Fruit fly (Drosophila melanogaster) whole organism, embryonic: ENCODE measurements around the gene gdl.

Experiments used
- BtbVII ChIP-seq: fragments of 200-800 bp; sonication (Bioruptor generic); optimal IDR thresholded peaks from 3 replicates; lab custom pipeline; 2017; ENCODE audit warnings: missing biosample characterization, mild to moderate bottlenecking, missing genetic modification characterization
- CG1024 ChIP-seq: fragments of 200-800 bp; sonication (Bioruptor generic); IDR thresholded peaks from 2 replicates; pipeline ENCODE4 v1.3.6; 2022; ENCODE audit warnings: missing biosample characterization, missing genetic modification characterization
- CG10366 ChIP-seq: fragments of 200-800 bp; sonication (Bioruptor generic); IDR thresholded peaks from 2 replicates; pipeline ENCODE4 v1.3.6; 2022; ENCODE audit warnings: missing biosample characterization, missing genetic modification characterization
- CG11723 ChIP-seq: fragments of 200-800 bp; sonication (Bioruptor generic); optimal IDR thresholded peaks from 2 replicates; lab custom pipeline; 2017; ENCODE audit warnings: missing biosample characterization, mild to moderate bottlenecking, missing genetic modification characterization
- CG12236 ChIP-seq: fragments of 200-800 bp; sonication (Bioruptor generic); optimal IDR thresholded peaks from 2 replicates; lab custom pipeline; 2016; ENCODE audit warnings: missing biosample characterization, missing genetic modification characterization
- CG12391 ChIP-seq: fragments of 200-800 bp; sonication (Bioruptor generic); optimal IDR thresholded peaks from 3 replicates; lab custom pipeline; 2018; ENCODE audit warnings: missing biosample characterization, mild to moderate bottlenecking, missing genetic modification characterization, moderate library complexity
- CG12942 ChIP-seq: fragments of 200-800 bp; sonication (Bioruptor generic); optimal IDR thresholded peaks from 3 replicates; lab custom pipeline; 2016; ENCODE audit warnings: missing biosample characterization, missing genetic modification characterization
- CG13296 ChIP-seq: fragments of 200-800 bp; sonication (Bioruptor generic); optimal IDR thresholded peaks from 3 replicates; lab custom pipeline; 2018; ENCODE audit warnings: missing biosample characterization, mild to moderate bottlenecking, missing genetic modification characterization
- CG13624 ChIP-seq: fragments of 200-800 bp; sonication (Bioruptor generic); optimal IDR thresholded peaks from 2 replicates; lab custom pipeline; 2016; ENCODE audit warnings: missing biosample characterization, missing genetic modification characterization
- CG14667 ChIP-seq: fragments of 200-800 bp; sonication (Bioruptor generic); IDR thresholded peaks from 2 replicates; pipeline ENCODE4 v1.3.6; 2022; ENCODE audit warnings: missing biosample characterization, missing genetic modification characterization
- CG14710 ChIP-seq: fragments of 200-800 bp; sonication (Bioruptor generic); optimal IDR thresholded peaks from 3 replicates; lab custom pipeline; 2019; ENCODE audit warnings: missing biosample characterization, mild to moderate bottlenecking, missing genetic modification characterization, moderate library complexity
- CG14860 ChIP-seq: fragments of 200-800 bp; sonication (Bioruptor generic); IDR thresholded peaks from 3 replicates; pipeline ENCODE4 v1.3.6; 2022; ENCODE audit warnings: missing biosample characterization, missing genetic modification characterization; ENCODE audit not compliant: partially characterized antibody
- CG18619 ChIP-seq: fragments of 200-800 bp; sonication (Bioruptor generic); optimal IDR thresholded peaks from 3 replicates; lab custom pipeline; 2017; ENCODE audit warnings: missing biosample characterization, mild to moderate bottlenecking, missing genetic modification characterization
- CG34224 ChIP-seq: fragments of 200-800 bp; sonication (Bioruptor generic); IDR thresholded peaks from 3 replicates; pipeline ENCODE4 v1.3.6; 2022; ENCODE audit warnings: missing biosample characterization, missing genetic modification characterization; ENCODE audit not compliant: partially characterized antibody
- CG34422 ChIP-seq: fragments of 200-800 bp; sonication (Bioruptor generic); IDR thresholded peaks from 3 replicates; pipeline ENCODE4 v1.3.6; 2022; ENCODE audit warnings: missing biosample characterization, missing genetic modification characterization
- CG3838 ChIP-seq: fragments of 200-800 bp; sonication (Bioruptor generic); optimal IDR thresholded peaks from 3 replicates; lab custom pipeline; 2016; ENCODE audit warnings: missing biosample characterization, missing genetic modification characterization
- CG5245 ChIP-seq: fragments of 200-800 bp; sonication (Bioruptor generic); optimal IDR thresholded peaks from 3 replicates; lab custom pipeline; 2016; ENCODE audit warnings: missing biosample characterization, missing genetic modification characterization
- CG6272 ChIP-seq: fragments of 200-800 bp; sonication (Bioruptor generic); IDR thresholded peaks from 2 replicates; pipeline ENCODE4 v1.3.6; 2022; ENCODE audit warnings: missing biosample characterization, missing genetic modification characterization
- CG6683 ChIP-seq: fragments of 200-800 bp; sonication (Bioruptor generic); optimal IDR thresholded peaks from 2 replicates; lab custom pipeline; 2017; ENCODE audit warnings: missing biosample characterization, mild to moderate bottlenecking, missing genetic modification characterization, missing genetic modification reagents
- CG6765 ChIP-seq: fragments of 200-800 bp; sonication (Bioruptor generic); optimal IDR thresholded peaks from 3 replicates; lab custom pipeline; 2017; ENCODE audit warnings: missing biosample characterization, mild to moderate bottlenecking, missing genetic modification characterization
- CG7357 ChIP-seq: fragments of 200-800 bp; sonication (Bioruptor generic); IDR thresholded peaks from 3 replicates; pipeline ENCODE4 v1.3.6; 2022; ENCODE audit warnings: missing biosample characterization, missing genetic modification characterization
- CG7987 ChIP-seq: fragments of 200-800 bp; sonication (Bioruptor generic); optimal IDR thresholded peaks from 2 replicates; lab custom pipeline; 2018; ENCODE audit warnings: missing biosample characterization, mild to moderate bottlenecking, missing genetic modification characterization, moderate library complexity
- CG9609 ChIP-seq: fragments of 200-800 bp; sonication (Bioruptor generic); optimal IDR thresholded peaks from 3 replicates; lab custom pipeline; 2016; ENCODE audit warnings: missing biosample characterization, missing genetic modification characterization
- CG9932 ChIP-seq: fragments of 200-800 bp; sonication (Bioruptor generic); IDR thresholded peaks from 2 replicates; pipeline ENCODE4 v1.3.6; 2022; ENCODE audit warnings: missing biosample characterization, missing genetic modification characterization
- Dref ChIP-seq: fragments of 200-800 bp; sonication (Bioruptor generic); IDR thresholded peaks from 2 replicates; pipeline ENCODE4 v1.3.6; 2022; ENCODE audit warnings: missing biosample characterization, missing genetic modification characterization
- Eip74EF ChIP-seq, 2 experiments: fragments of 200-800 bp in 1 of 2; fragments of >200 bp in 1 of 2; sonication (Bioruptor generic) in 1 of 2; optimal IDR thresholded peaks; 2 replicates each; lab custom pipeline; 2017 to 2019; ENCODE audit warnings: missing biosample characterization in 2 of 2, missing genetic modification characterization in 2 of 2, mild to moderate bottlenecking in 1 of 2, moderate library complexity in 1 of 2
- Hey ChIP-seq: fragments of 200-800 bp; sonication (Bioruptor generic); optimal IDR thresholded peaks from 3 replicates; lab custom pipeline; 2018; ENCODE audit warnings: missing biosample characterization, mild to moderate bottlenecking, missing genetic modification characterization
- Lim3 ChIP-seq: fragments of 200-800 bp; sonication (Bioruptor generic); IDR thresholded peaks from 2 replicates; pipeline ENCODE4 v1.3.6; 2022; ENCODE audit warnings: missing biosample characterization, missing genetic modification characterization
- Mes4 ChIP-seq: fragments of 200-800 bp; sonication (Bioruptor generic); optimal IDR thresholded peaks from 2 replicates; lab custom pipeline; 2016; ENCODE audit warnings: missing biosample characterization, missing genetic modification characterization
- Mrtf ChIP-seq: fragments of 200-800 bp; sonication (Bioruptor generic); IDR thresholded peaks from 3 replicates; pipeline ENCODE4 v1.3.6; 2022; ENCODE audit warnings: missing biosample characterization, missing genetic modification characterization
- Oli ChIP-seq: fragments of 200-800 bp; sonication (Bioruptor generic); optimal IDR thresholded peaks from 2 replicates; lab custom pipeline; 2018; ENCODE audit warnings: missing biosample characterization, mild to moderate bottlenecking, missing genetic modification characterization, moderate library complexity
- Xbp1 ChIP-seq: fragments of 200-800 bp; sonication (Bioruptor generic); optimal IDR thresholded peaks from 3 replicates; lab custom pipeline; 2016; ENCODE audit warnings: missing biosample characterization, mild to moderate bottlenecking, missing genetic modification characterization
- aop ChIP-seq: fragments of 200-800 bp; sonication (Bioruptor generic); IDR thresholded peaks from 2 replicates; pipeline ENCODE4 v1.3.6; 2022; ENCODE audit warnings: missing biosample characterization, missing genetic modification characterization
- bigmax ChIP-seq: fragments of 200-800 bp; sonication (Bioruptor generic); optimal IDR thresholded peaks from 2 replicates; lab custom pipeline; 2018; ENCODE audit warnings: missing biosample characterization, mild to moderate bottlenecking, missing genetic modification characterization
- chinmo ChIP-seq: fragments of 200-800 bp; sonication (Bioruptor generic); IDR thresholded peaks from 4 replicates; pipeline ENCODE4 v1.3.6; 2022; ENCODE audit warnings: missing biosample characterization, missing genetic modification characterization; ENCODE audit not compliant: partially characterized antibody
- dimm ChIP-seq: fragments of 200-800 bp; sonication (Bioruptor generic); IDR thresholded peaks from 2 replicates; pipeline ENCODE4 v1.3.6; 2022; ENCODE audit warnings: missing biosample characterization, missing genetic modification characterization
- dysf ChIP-seq: fragments of 200-800 bp; sonication (Bioruptor generic); IDR thresholded peaks from 3 replicates; pipeline ENCODE4 v1.3.6; 2022; ENCODE audit warnings: missing biosample characterization, missing genetic modification characterization
- fd102C ChIP-seq: fragments of 200-800 bp; sonication (Bioruptor generic); optimal IDR thresholded peaks from 2 replicates; lab custom pipeline; 2018; ENCODE audit warnings: missing biosample characterization, mild to moderate bottlenecking, missing genetic modification characterization, moderate library complexity
- gcm ChIP-seq: fragments of 200-800 bp; sonication (Bioruptor generic); optimal IDR thresholded peaks from 2 replicates; lab custom pipeline; 2019; ENCODE audit warnings: missing biosample characterization, mild to moderate bottlenecking, missing genetic modification characterization, moderate library complexity
- jing ChIP-seq: fragments of 200-800 bp; sonication (Bioruptor generic); optimal IDR thresholded peaks from 2 replicates; lab custom pipeline; 2018; ENCODE audit warnings: missing biosample characterization, mild to moderate bottlenecking, missing genetic modification characterization
- knrl ChIP-seq: fragments of 200-800 bp; sonication (Bioruptor generic); IDR thresholded peaks from 3 replicates; pipeline ENCODE4 v1.3.6; 2022; ENCODE audit warnings: missing biosample characterization, missing genetic modification characterization; ENCODE audit not compliant: partially characterized antibody
- lola ChIP-seq, 3 experiments: fragments of >200 bp in 2 of 3; fragments of 200-800 bp in 1 of 3; sonication (Bioruptor generic) in 1 of 3; optimal IDR thresholded peaks; 2 replicates each; lab custom pipeline; 2017 to 2019; ENCODE audit warnings: missing biosample characterization in 3 of 3, missing genetic modification characterization in 3 of 3, mild to moderate bottlenecking in 1 of 3, moderate library complexity in 1 of 3
- pb ChIP-seq: fragments of 200-800 bp; sonication (Bioruptor generic); optimal IDR thresholded peaks from 3 replicates; lab custom pipeline; 2016; ENCODE audit warnings: missing biosample characterization, missing genetic modification characterization
- pfk ChIP-seq: fragments of 200-800 bp; sonication (Bioruptor generic); optimal IDR thresholded peaks from 2 replicates; lab custom pipeline; 2018; ENCODE audit warnings: missing biosample characterization, mild to moderate bottlenecking, missing genetic modification characterization, moderate library complexity
- pita ChIP-seq: fragments of 200-800 bp; sonication (Bioruptor generic); optimal IDR thresholded peaks from 2 replicates; lab custom pipeline; 2017; ENCODE audit warnings: missing biosample characterization, mild to moderate bottlenecking, missing genetic modification characterization
- pum ChIP-seq: fragments of 200-800 bp; sonication (Bioruptor generic); optimal IDR thresholded peaks from 2 replicates; lab custom pipeline; 2016; ENCODE audit warnings: missing biosample characterization, missing genetic modification characterization
- pzg ChIP-seq: fragments of 200-800 bp; sonication (Bioruptor generic); optimal IDR thresholded peaks from 3 replicates; lab custom pipeline; 2018; ENCODE audit warnings: missing biosample characterization, mild to moderate bottlenecking, missing genetic modification characterization, moderate library complexity
- sens ChIP-seq: fragments of 200-800 bp; sonication (Bioruptor generic); peaks from one replicate; lab custom pipeline; 2016; ENCODE audit warnings: missing biosample characterization, missing genetic modification characterization
- so ChIP-seq: fragments of 200-800 bp; sonication (Bioruptor generic); IDR thresholded peaks from 3 replicates; pipeline ENCODE4 v1.3.6; 2022; ENCODE audit warnings: missing biosample characterization, missing genetic modification characterization
- ttk ChIP-seq: fragments of 200-800 bp; sonication (Bioruptor generic); IDR thresholded peaks from 2 replicates; pipeline ENCODE4 v2.1.2; 2022; ENCODE audit warnings: missing biosample characterization, missing genetic modification characterization

The gdl gene

DNA sequence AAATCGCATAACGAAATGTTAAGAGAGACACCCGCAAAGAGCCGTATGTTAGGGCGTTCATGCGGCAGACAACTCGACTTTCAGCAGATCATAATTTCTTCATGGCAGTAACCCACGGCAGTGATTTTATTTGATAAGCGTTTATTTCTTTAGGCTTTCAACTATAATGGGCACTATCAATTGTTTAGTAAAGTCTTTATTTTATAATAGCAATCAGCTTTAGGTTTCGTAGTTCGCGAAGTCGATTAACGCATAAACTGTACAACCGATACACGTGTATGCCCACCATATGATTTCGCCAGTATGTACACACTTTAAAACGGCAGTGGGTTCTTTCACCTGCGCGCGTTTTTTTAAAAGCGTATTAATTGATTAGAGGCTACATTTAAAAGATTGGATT, 1.0 kb upstream of the gdl start, which contains the start of gene CG7841 (continued):
- peak; percentile 97 for TF ChIP-seq CG7987 (GFP tag; lab: Kevin White, UChicago)
- peak; percentile 90 for TF ChIP-seq CG9932 (GFP tag; lab: Robert Waterston, UW)
- peak; percentile 94 for TF ChIP-seq CG34422 (GFP tag; lab: Robert Waterston, UW)
- no peak; the same call in 1 of the 2 replicates for TF ChIP-seq CG14667
- TF ChIP-seq CG10366 (GFP tag; lab: Robert Waterston, UW): peak; percentile 94
- peak; percentile 80 for TF ChIP-seq bigmax (GFP tag; lab: Kevin White, UChicago)
- TF ChIP-seq Mes4: peak; percentile 96
- peak; percentile 96; the same call in 2 of the 3 replicates for TF ChIP-seq dysf (GFP tag; lab: Robert Waterston, UW)
- no peak; the same call in 1 of the 2 replicates for TF ChIP-seq CG6272 (GFP tag; lab: Robert Waterston, UW)
- peak; percentile 93 for TF ChIP-seq jing (GFP tag; lab: Kevin White, UChicago)
- TF ChIP-seq dimm (GFP tag; lab: Robert Waterston, UW): no peak
- peak; percentile 94 for TF ChIP-seq Hey (tag; lab: Kevin White, UChicago)
- TF ChIP-seq Eip74EF (GFP tag; optimal IDR thresholded peaks at IDR 0.05; lab: Kevin White, UChicago): peak in 1 of 2 experiments; percentile 98
- TF ChIP-seq CG1024 (GFP tag; lab: Robert Waterston, UW): peak; percentile 94; the same call in 1 of the 2 replicates
- TF ChIP-seq CG14860 (GFP tag; lab: Robert Waterston, UW): no peak
- TF ChIP-seq Dref: 0 out of 2 replicates have a peak, but pooled peaks have one; percentile 31
- peak; percentile 99 for TF ChIP-seq sens (GFP tag; lab: Kevin White, UChicago)
- TF ChIP-seq CG12236 (GFP tag; lab: Kevin White, UChicago): peak; percentile 96
- peak; percentile 95 for TF ChIP-seq pum (GFP tag; lab: Kevin White, UChicago)
- TF ChIP-seq CG12391: peak; percentile 99
- peak; percentile 53 for TF ChIP-seq pzg (GFP tag; lab: Kevin White, UChicago)
- TF ChIP-seq pita (GFP tag; lab: Kevin White, UChicago): no peak
- TF ChIP-seq so (GFP tag; lab: Robert Waterston, UW): peak; percentile 98
- peak in 1 of 3 experiments; percentile 98 for TF ChIP-seq lola (GFP tag; optimal IDR thresholded peaks at IDR 0.05; lab: Kevin White, UChicago)
- peak; percentile 96 for TF ChIP-seq CG9609 (GFP tag; lab: Kevin White, UChicago)
- no peak for TF ChIP-seq knrl (GFP tag; lab: Robert Waterston, UW)
- TF ChIP-seq CG7357: peak; percentile 83
- TF ChIP-seq fd102C (GFP tag; lab: Kevin White, UChicago): peak; percentile 94
- peak; percentile 95 for TF ChIP-seq pb
- TF ChIP-seq Oli (tag; lab: Kevin White, UChicago): peak; percentile 96
- no peak; the same call in 1 of the 2 replicates for TF ChIP-seq Lim3 (GFP tag; lab: Robert Waterston, UW)
- peak; percentile 87 for TF ChIP-seq aop (GFP tag; lab: Robert Waterston, UW)
- peak; percentile 97 for TF ChIP-seq CG13624 (GFP tag; lab: Kevin White, UChicago)
- TF ChIP-seq CG13296 (GFP tag; lab: Kevin White, UChicago): peak; percentile 99
- TF ChIP-seq CG6765 (GFP tag; lab: Kevin White, UChicago): peak; percentile 98
- TF ChIP-seq pfk (GFP tag; lab: Kevin White, UChicago): peak; percentile 81
- peak; percentile 97 for TF ChIP-seq CG6683 (GFP tag; lab: Kevin White, UChicago)
- peak; percentile 97 for TF ChIP-seq CG18619 (GFP tag; lab: Kevin White, UChicago)
- peak; percentile 94 for TF ChIP-seq ttk (GFP tag; lab: Robert Waterston, UW)
- TF ChIP-seq CG12942 (GFP tag; lab: Kevin White, UChicago): peak; percentile 94
- peak; percentile 100 for TF ChIP-seq CG14710
- TF ChIP-seq gcm: peak; percentile 99
- TF ChIP-seq CG3838 (GFP tag; lab: Kevin White, UChicago): peak; percentile 91
- TF ChIP-seq BtbVII (GFP tag; lab: Kevin White, UChicago): peak; percentile 99
- peak; percentile 97 for TF ChIP-seq CG11723 (GFP tag; lab: Kevin White, UChicago)
- TF ChIP-seq Mrtf: no peak; the same call in 2 of the 3 replicates
- peak; percentile 97 for TF ChIP-seq Xbp1 (GFP tag; lab: Kevin White, UChicago)
- no peak for TF ChIP-seq CG34224 (GFP tag; lab: Robert Waterston, UW)
- no peak for TF ChIP-seq chinmo (GFP tag; lab: Robert Waterston, UW)
- TF ChIP-seq CG5245 (GFP tag; lab: Kevin White, UChicago): peak; percentile 95
